Fruit fly (Drosophila melanogaster) whole organism, embryonic: ENCODE measurements around the gene CG34030.

ENCODE experiments used
- Atf3 ChIP-seq: fragments of 200-800 bp; sonication (Bioruptor generic); optimal IDR thresholded peaks from 3 replicates; lab custom pipeline; 2016; ENCODE audit warnings: missing biosample characterization, missing genetic modification characterization
- CG10654 ChIP-seq: fragments of 200-800 bp; sonication (Bioruptor generic); optimal IDR thresholded peaks from 2 replicates; lab custom pipeline; 2016; ENCODE audit warnings: missing biosample characterization, missing genetic modification characterization
- CG11247 ChIP-seq: fragments of 200-800 bp; sonication (Bioruptor generic); IDR thresholded peaks from 2 replicates; pipeline ENCODE4 v1.3.6; 2022; ENCODE audit warnings: missing biosample characterization, missing genetic modification characterization
- CG11696 ChIP-seq: fragments of 200-800 bp; sonication (Bioruptor generic); IDR thresholded peaks from 2 replicates; pipeline ENCODE4 v1.3.6; 2022; ENCODE audit warnings: missing biosample characterization, missing genetic modification characterization
- CG12155 ChIP-seq: fragments of 200-800 bp; sonication (Bioruptor generic); optimal IDR thresholded peaks from 3 replicates; lab custom pipeline; 2016; ENCODE audit warnings: missing biosample characterization, missing genetic modification characterization
- CG13775 ChIP-seq: fragments of 200-800 bp; sonication (Bioruptor generic); optimal IDR thresholded peaks from 3 replicates; lab custom pipeline; 2017; ENCODE audit warnings: missing biosample characterization, mild to moderate bottlenecking, missing genetic modification characterization
- CG14667 ChIP-seq: fragments of 200-800 bp; sonication (Bioruptor generic); IDR thresholded peaks from 2 replicates; pipeline ENCODE4 v1.3.6; 2022; ENCODE audit warnings: missing biosample characterization, missing genetic modification characterization
- CG15073 ChIP-seq: fragments of 200-800 bp; sonication (Bioruptor generic); optimal IDR thresholded peaks from 2 replicates; lab custom pipeline; 2016; ENCODE audit warnings: missing biosample characterization, missing genetic modification characterization
- CG1603 ChIP-seq: fragments of 200-800 bp; sonication (Bioruptor generic); optimal IDR thresholded peaks from 2 replicates; lab custom pipeline; 2019; ENCODE audit warnings: missing biosample characterization, mild to moderate bottlenecking, missing genetic modification characterization, moderate library complexity
- CG30020 ChIP-seq: fragments of 200-800 bp; optimal IDR thresholded peaks from 2 replicates; lab custom pipeline; 2019; ENCODE audit warnings: missing biosample characterization, mild to moderate bottlenecking, missing genetic modification characterization, moderate library complexity
- CG3281 ChIP-seq: fragments of 200-800 bp; sonication (Bioruptor generic); optimal IDR thresholded peaks from 3 replicates; lab custom pipeline; 2017; ENCODE audit warnings: missing biosample characterization, mild to moderate bottlenecking, missing genetic modification characterization
- CG33557 ChIP-seq: fragments of 200-800 bp; sonication (Bioruptor generic); optimal IDR thresholded peaks from 2 replicates; lab custom pipeline; 2019; ENCODE audit warnings: missing biosample characterization, mild to moderate bottlenecking, missing genetic modification characterization, moderate library complexity
- CG4854 ChIP-seq: fragments of 200-800 bp; sonication (Bioruptor generic); optimal IDR thresholded peaks from 2 replicates; lab custom pipeline; 2016; ENCODE audit warnings: missing biosample characterization, missing genetic modification characterization, inconsistent platforms
- CG6254 ChIP-seq: fragments of 200-800 bp; sonication (Bioruptor generic); optimal IDR thresholded peaks from 3 replicates; lab custom pipeline; 2017; ENCODE audit warnings: mild to moderate bottlenecking, missing biosample characterization, missing genetic modification reagents, missing genetic modification characterization
- CG6654 ChIP-seq: fragments of 200-800 bp; sonication (Bioruptor generic); optimal IDR thresholded peaks from 2 replicates; lab custom pipeline; 2017; ENCODE audit warnings: missing biosample characterization, mild to moderate bottlenecking, missing genetic modification characterization
- CG6689 ChIP-seq: fragments of 200-800 bp; sonication (Bioruptor generic); IDR thresholded peaks from 2 replicates; pipeline ENCODE4 v1.3.6; 2022; ENCODE audit warnings: missing biosample characterization, missing genetic modification characterization
- CG6791 ChIP-seq: fragments of 200-800 bp; sonication (Bioruptor generic); IDR thresholded peaks from 3 replicates; pipeline ENCODE4 v1.3.6; 2022; ENCODE audit warnings: missing biosample characterization, missing genetic modification characterization; ENCODE audit not compliant: partially characterized antibody
- CG7987 ChIP-seq: fragments of 200-800 bp; sonication (Bioruptor generic); optimal IDR thresholded peaks from 2 replicates; lab custom pipeline; 2018; ENCODE audit warnings: missing biosample characterization, mild to moderate bottlenecking, missing genetic modification characterization, moderate library complexity
- CG8359 ChIP-seq: fragments of 200-800 bp; sonication (Bioruptor generic); optimal IDR thresholded peaks from 2 replicates; lab custom pipeline; 2017; ENCODE audit warnings: missing biosample characterization, mild to moderate bottlenecking, missing genetic modification characterization, borderline replicate concordance
- CkIIα-i1 ChIP-seq: fragments of 200-800 bp; sonication (Bioruptor generic); IDR thresholded peaks from 2 replicates; pipeline ENCODE4 v1.3.6; 2022; ENCODE audit warnings: missing biosample characterization, missing genetic modification characterization
- D19B ChIP-seq: fragments of 200-800 bp; sonication (Bioruptor generic); optimal IDR thresholded peaks from 2 replicates; lab custom pipeline; 2017; ENCODE audit warnings: missing biosample characterization, mild to moderate bottlenecking, missing genetic modification characterization
- Dfd ChIP-seq, 2 experiments: fragments of >200 bp; optimal IDR thresholded peaks; 2 replicates each; lab custom pipeline; 2017; ENCODE audit warnings: missing biosample characterization in 2 of 2, missing genetic modification characterization in 2 of 2
- Dll ChIP-seq: fragments of 200-800 bp; sonication (Bioruptor generic); IDR thresholded peaks from 4 replicates; pipeline ENCODE4 v1.3.6; 2022; ENCODE audit warnings: missing biosample characterization, missing genetic modification characterization; ENCODE audit not compliant: partially characterized antibody
- Gsc ChIP-seq: fragments of 200-800 bp; sonication (Bioruptor generic); IDR thresholded peaks from 2 replicates; pipeline ENCODE4 v1.3.6; 2022; ENCODE audit warnings: missing biosample characterization, missing genetic modification characterization
- HmgD ChIP-seq: fragments of 200-800 bp; sonication (Bioruptor generic); optimal IDR thresholded peaks from 3 replicates; lab custom pipeline; 2016; ENCODE audit warnings: missing biosample characterization, missing genetic modification characterization
- Lim3 ChIP-seq: fragments of 200-800 bp; sonication (Bioruptor generic); IDR thresholded peaks from 2 replicates; pipeline ENCODE4 v1.3.6; 2022; ENCODE audit warnings: missing biosample characterization, missing genetic modification characterization
- MBD-R2 ChIP-seq: fragments of 200-800 bp; sonication (Bioruptor generic); IDR thresholded peaks from 2 replicates; pipeline ENCODE4 v1.3.6; 2022; ENCODE audit warnings: missing biosample characterization, missing genetic modification characterization
- Meics ChIP-seq: fragments of 200-800 bp; sonication (Bioruptor generic); optimal IDR thresholded peaks from 2 replicates; lab custom pipeline; 2017; ENCODE audit warnings: missing biosample characterization, mild to moderate bottlenecking, missing genetic modification characterization
- PHDP ChIP-seq: fragments of 200-800 bp; sonication (Bioruptor generic); optimal IDR thresholded peaks from 3 replicates; lab custom pipeline; 2018; ENCODE audit warnings: missing biosample characterization, mild to moderate bottlenecking, missing genetic modification characterization, moderate library complexity
- Spps ChIP-seq: fragments of 200-800 bp; sonication (Bioruptor generic); optimal IDR thresholded peaks from 2 replicates; lab custom pipeline; 2018; ENCODE audit warnings: missing biosample characterization, mild to moderate bottlenecking, missing genetic modification characterization
- Stat92E ChIP-seq, 3 experiments: fragments of >200 bp in 2 of 3; fragments of 200-800 bp in 1 of 3; sonication (Bioruptor generic) in 1 of 3; optimal IDR thresholded peaks; 2 replicates each; lab custom pipeline; 2017 to 2019; ENCODE audit warnings: missing biosample characterization in 3 of 3, missing genetic modification characterization in 3 of 3, mild to moderate bottlenecking in 1 of 3, moderate library complexity in 1 of 3
- Usf ChIP-seq: fragments of 200-800 bp; sonication (Bioruptor generic); optimal IDR thresholded peaks from 2 replicates; lab custom pipeline; 2017; ENCODE audit warnings: missing genotype, missing biosample characterization, missing genetic modification characterization
- abd-A ChIP-seq: fragments of 200-800 bp; sonication (Bioruptor generic); optimal IDR thresholded peaks from 3 replicates; lab custom pipeline; 2019; ENCODE audit warnings: missing biosample characterization, mild to moderate bottlenecking, missing genetic modification characterization, moderate library complexity
- bowl ChIP-seq: fragments of 200-800 bp; sonication (Bioruptor generic); IDR thresholded peaks from 2 replicates; pipeline ENCODE4 v1.3.6; 2022; ENCODE audit warnings: missing biosample characterization, missing genetic modification characterization
- cg ChIP-seq: fragments of 200-800 bp; sonication (Bioruptor generic); optimal IDR thresholded peaks from 3 replicates; lab custom pipeline; 2019; ENCODE audit warnings: missing biosample characterization, mild to moderate bottlenecking, missing genetic modification characterization, moderate library complexity
- dm ChIP-seq: fragments of 200-800 bp; sonication (Bioruptor generic); optimal IDR thresholded peaks from 3 replicates; lab custom pipeline; 2016; ENCODE audit warnings: missing biosample characterization, missing genetic modification characterization
- ems ChIP-seq: fragments of 200-800 bp; sonication (Bioruptor generic); optimal IDR thresholded peaks from 3 replicates; lab custom pipeline; 2016; ENCODE audit warnings: missing biosample characterization, missing genetic modification characterization
- ftz-f1 ChIP-seq: fragments of 200-800 bp; sonication (Bioruptor generic); optimal IDR thresholded peaks from 2 replicates; lab custom pipeline; 2016; ENCODE audit warnings: missing biosample characterization, missing genetic modification characterization
- gt ChIP-seq: fragments of 200-800 bp; sonication (Bioruptor generic); IDR thresholded peaks from 2 replicates; pipeline ENCODE4 v1.3.6; 2022; ENCODE audit warnings: missing biosample characterization, missing genetic modification characterization
- hth ChIP-seq: fragments of >200 bp; optimal IDR thresholded peaks from 2 replicates; lab custom pipeline; 2017; ENCODE audit warnings: inconsistent platforms
- inv ChIP-seq: fragments of 200-800 bp; sonication (Bioruptor generic); IDR thresholded peaks from 2 replicates; pipeline ENCODE4 v1.3.6; 2022; ENCODE audit warnings: missing biosample characterization, missing genetic modification characterization; ENCODE audit not compliant: partially characterized antibody
- jing ChIP-seq: fragments of 200-800 bp; sonication (Bioruptor generic); optimal IDR thresholded peaks from 2 replicates; lab custom pipeline; 2018; ENCODE audit warnings: missing biosample characterization, mild to moderate bottlenecking, missing genetic modification characterization
- kah ChIP-seq: fragments of 200-800 bp; sonication (Bioruptor generic); optimal IDR thresholded peaks from 2 replicates; lab custom pipeline; 2018; ENCODE audit warnings: missing biosample characterization, mild to moderate bottlenecking, missing genetic modification characterization
- lab ChIP-seq: fragments of 200-800 bp; sonication (Bioruptor generic); optimal IDR thresholded peaks from 3 replicates; lab custom pipeline; 2017; ENCODE audit warnings: missing biosample characterization, missing genetic modification characterization, mild to moderate bottlenecking, moderate library complexity, missing genetic modification reagents
- nerfin-1 ChIP-seq: fragments of 200-800 bp; sonication (Bioruptor generic); optimal IDR thresholded peaks from 3 replicates; lab custom pipeline; 2019; ENCODE audit warnings: missing biosample characterization, mild to moderate bottlenecking, missing genetic modification characterization, moderate library complexity
- ro ChIP-seq: fragments of 200-800 bp; sonication (Bioruptor generic); IDR thresholded peaks from 2 replicates; pipeline ENCODE4 v1.3.6; 2022; ENCODE audit warnings: missing biosample characterization, missing genetic modification characterization
- sd ChIP-seq: fragments of 200-800 bp; sonication (Bioruptor generic); optimal IDR thresholded peaks from 3 replicates; lab custom pipeline; 2018; ENCODE audit warnings: missing biosample characterization, mild to moderate bottlenecking, missing genetic modification characterization, moderate library complexity
- sim ChIP-seq: fragments of 200-800 bp; sonication (Bioruptor generic); IDR thresholded peaks from 2 replicates; pipeline ENCODE4 v1.3.6; 2022; ENCODE audit warnings: missing biosample characterization, missing genetic modification characterization
- sqz ChIP-seq: fragments of 200-800 bp; sonication (Bioruptor generic); optimal IDR thresholded peaks from 3 replicates; lab custom pipeline; 2018; ENCODE audit warnings: missing biosample characterization, mild to moderate bottlenecking, missing genetic modification characterization
- trh ChIP-seq: fragments of 200-800 bp; sonication (Bioruptor generic); optimal IDR thresholded peaks from 2 replicates; lab custom pipeline; 2016; ENCODE audit warnings: missing biosample characterization, missing genetic modification characterization
- zf30C ChIP-seq: fragments of 200-800 bp; sonication (Bioruptor generic); optimal IDR thresholded peaks from 3 replicates; lab custom pipeline; 2018; ENCODE audit warnings: missing biosample characterization, mild to moderate bottlenecking, missing genetic modification characterization

Gene CG34030

DNA sequence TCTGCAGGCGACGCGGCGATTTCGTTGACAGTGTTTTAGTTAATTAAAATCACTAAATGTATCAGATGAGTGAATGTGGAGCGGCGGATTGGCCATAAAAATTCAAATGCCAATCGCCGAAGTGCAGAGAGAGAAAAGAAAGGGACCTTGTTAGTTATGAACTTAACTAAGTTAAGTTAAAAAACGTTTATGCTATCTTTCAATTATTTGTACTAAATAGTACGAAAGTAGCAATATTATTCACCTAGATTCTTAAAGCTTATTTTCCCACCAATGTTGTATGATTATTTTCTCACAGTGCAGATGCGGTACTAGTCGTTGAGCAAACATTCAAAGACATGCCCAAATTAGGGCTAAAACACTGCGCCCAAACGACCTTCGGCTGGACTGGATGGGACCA lies 15.7 kb upstream of the CG34030 start (continued):
- TF ChIP-seq HmgD (GFP tag; lab: Kevin White, UChicago) (no peak), CkIIα-i1 (no peak), CG11696 (GFP tag; lab: Robert Waterston, UW) (peak; percentile 45; the same call in 1 of the 2 replicates), ro (GFP tag; lab: Robert Waterston, UW) (peak; percentile 62; the same call in 1 of the 2 replicates), sim (GFP tag; lab: Robert Waterston, UW) (peak; percentile 48; the same call in 1 of the 2 replicates), jing (GFP tag; lab: Kevin White, UChicago) (no peak), CG10654 (GFP tag; lab: Kevin White, UChicago) (peak; percentile 58), ems (GFP tag; lab: Kevin White, UChicago) (peak; percentile 62), Gsc (GFP tag; lab: Robert Waterston, UW) (peak; percentile 22; the same call in 1 of the 2 replicates), Dfd (GFP tag; optimal IDR thresholded peaks at IDR 0.05; lab: Kevin White, UChicago) (no peak), CG6254 (GFP tag; lab: Kevin White, UChicago) (no peak), kah (peak; percentile 68), Lim3 (GFP tag; lab: Robert Waterston, UW) (0 out of 2 replicates have a peak, but pooled peaks have one; percentile 61), cg (GFP tag; lab: Kevin White, UChicago) (no peak), D19B (GFP tag; lab: Kevin White, UChicago) (no peak), CG4854 (GFP tag; lab: Kevin White, UChicago) (peak; percentile 21), bowl (GFP tag; lab: Robert Waterston, UW) (no peak), ftz-f1 (GFP tag; lab: Kevin White, UChicago) (no peak), sd (peak; percentile 22), trh (GFP tag; lab: Kevin White, UChicago) (no peak), gt (GFP tag; lab: Robert Waterston, UW) (no peak), lab (peak; percentile 78), CG13775 (no peak), CG7987 (GFP tag; lab: Kevin White, UChicago) (no peak), CG30020 (tag; lab: Kevin White, UChicago) (no peak), Meics (GFP tag; lab: Kevin White, UChicago) (peak; percentile 69), CG6791 (GFP tag; lab: Robert Waterston, UW) (no peak), CG8359 (peak; percentile 32), inv (GFP tag; lab: Robert Waterston, UW) (no peak), CG1603 (tag; lab: Kevin White, UChicago) (peak; percentile 74), Atf3 (GFP tag; lab: Kevin White, UChicago) (no peak), Dll (no peak), hth (lab: Kevin White, UChicago) (no peak), CG3281 (GFP tag; lab: Kevin White, UChicago) (peak; percentile 59), Stat92E (GFP tag; optimal IDR thresholded peaks at IDR 0.05; lab: Kevin White, UChicago) (no peak), dm (GFP tag; lab: Kevin White, UChicago) (peak; percentile 16), CG12155 (GFP tag; lab: Kevin White, UChicago) (no peak), CG6689 (peak; percentile 78), sqz (GFP tag; lab: Kevin White, UChicago) (no peak), Usf (GFP tag; lab: Kevin White, UChicago) (no peak), MBD-R2 (no peak), abd-A (tag; lab: Kevin White, UChicago) (peak; percentile 60), CG33557 (no peak), nerfin-1 (tag; lab: Kevin White, UChicago) (peak; percentile 80), CG6654 (no peak), CG15073 (GFP tag; lab: Kevin White, UChicago) (no peak), zf30C (GFP tag; lab: Kevin White, UChicago) (no peak), PHDP (tag; lab: Kevin White, UChicago) (peak; percentile 28), CG14667 (GFP tag; lab: Robert Waterston, UW) (peak; percentile 68), CG11247 (GFP tag; lab: Robert Waterston, UW) (peak; percentile 65), Spps (tag; lab: Kevin White, UChicago) (peak; percentile 5)
